Fruit fly (Drosophila melanogaster): ENCODE results near the gene alphaTub67C.

Gene alphaTub67C

DNA sequence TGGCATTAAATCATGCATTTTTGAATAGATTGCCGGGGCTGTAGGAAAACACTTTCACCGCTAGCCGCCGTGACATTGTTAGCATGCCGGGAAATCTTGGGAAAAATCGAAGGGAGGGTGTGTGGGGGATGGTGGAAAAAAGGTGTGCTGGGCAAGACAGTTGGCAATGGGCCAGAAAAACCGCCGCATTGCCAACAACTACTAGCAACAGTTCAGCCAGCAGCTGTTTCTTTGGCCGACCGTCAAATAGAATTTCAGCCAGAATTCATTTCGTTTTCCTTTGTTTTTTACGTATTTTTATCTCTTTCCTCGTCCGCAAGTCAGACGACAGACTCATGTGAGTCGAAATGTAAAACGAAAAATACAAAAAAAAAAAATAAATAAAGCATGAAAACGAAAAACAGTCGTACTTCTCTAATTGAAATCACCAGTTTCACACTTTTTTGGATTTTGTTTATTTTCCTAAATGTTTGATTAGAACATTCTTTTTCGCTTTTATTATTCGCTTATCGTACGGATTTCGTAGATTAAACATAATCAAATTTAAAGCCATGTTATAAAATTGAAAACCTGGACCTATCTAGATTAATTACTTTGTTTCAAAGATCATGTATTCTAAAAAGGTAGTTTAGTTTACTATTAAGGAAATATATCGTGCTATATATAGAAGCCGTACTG lies 9.9 kb downstream of the alphaTub67C start:
- TF ChIP-seq CG6854 (GFP tag; optimal IDR thresholded peaks at IDR 0.05) (no peak), topi (GFP tag; optimal IDR thresholded peaks at IDR 0.05) (peak; percentile 38), CG8632 (GFP tag; optimal IDR thresholded peaks at IDR 0.05) (no peak), eg (GFP tag; IDR thresholded peaks at IDR 0.05) (0 out of 3 replicates have a peak, but pooled peaks have one; percentile 44), CG4318 (GFP tag; optimal IDR thresholded peaks at IDR 0.05) (no peak), OdsH (GFP tag; optimal IDR thresholded peaks at IDR 0.05) (peak; percentile 5), CG3032 (tag; optimal IDR thresholded peaks at IDR 0.05) (no peak), net (GFP tag; optimal IDR thresholded peaks at IDR 0.05) (peak; percentile 43), CG8319 (GFP tag; optimal IDR thresholded peaks at IDR 0.05) (no peak), vri (GFP tag; optimal IDR thresholded peaks at IDR 0.05) (no peak), CG9139 (GFP tag; optimal IDR thresholded peaks at IDR 0.05) (no peak), Ets96B (tag; optimal IDR thresholded peaks at IDR 0.05) (no peak), CG8119 (GFP tag; IDR thresholded peaks at IDR 0.05) (peak; percentile 54; the same call in 2 of the 3 replicates), fkh (GFP tag; optimal IDR thresholded peaks at IDR 0.05) (no peak), Smox (GFP tag; optimal IDR thresholded peaks at IDR 0.05) (no peak), Lpt (GFP tag; optimal IDR thresholded peaks at IDR 0.05) (no peak), CG15336 (GFP tag; IDR thresholded peaks at IDR 0.05) (peak; percentile 43), Eip93F (GFP tag; optimal IDR thresholded peaks at IDR 0.05) (no peak), Ets21C (GFP tag; optimal IDR thresholded peaks at IDR 0.05) (peak; percentile 38), CG34406 (GFP tag; optimal IDR thresholded peaks at IDR 0.05) (no peak), CG6163 (GFP tag; IDR thresholded peaks at IDR 0.05) (no peak), lz (GFP tag; optimal IDR thresholded peaks at IDR 0.05) (peak; percentile 12), CG3919 (GFP tag; optimal IDR thresholded peaks at IDR 0.05) (no peak), Hr39 (GFP tag; optimal IDR thresholded peaks at IDR 0.05) (peak; percentile 17), Eip75B (GFP tag; optimal IDR thresholded peaks at IDR 0.05) (no peak), achi (GFP tag; optimal IDR thresholded peaks at IDR 0.05) (no peak), esn (GFP tag; optimal IDR thresholded peaks at IDR 0.05) (peak; percentile 31), CG6276 (GFP tag; optimal IDR thresholded peaks at IDR 0.05) (peak; percentile 58), fd85E (GFP tag; optimal IDR thresholded peaks at IDR 0.05) (no peak), cyc (GFP tag; optimal IDR thresholded peaks at IDR 0.05) (no peak), Met (GFP tag; optimal IDR thresholded peaks at IDR 0.05) (peak; percentile 47), dsx (GFP tag; optimal IDR thresholded peaks at IDR 0.05; ENCODE audit: poor library complexity, severe bottlenecking) (no peak), acj6 (GFP tag; optimal IDR thresholded peaks at IDR 0.05) (peak; percentile 12), salr (GFP tag; optimal IDR thresholded peaks at IDR 0.05) (no peak), spab (GFP tag; optimal IDR thresholded peaks at IDR 0.05) (no peak), Sox14 (GFP tag; optimal IDR thresholded peaks at IDR 0.05) (peak; percentile 0), CG31627 (GFP tag; optimal IDR thresholded peaks at IDR 0.05) (peak; percentile 22), CG10631 (GFP tag; optimal IDR thresholded peaks at IDR 0.05) (no peak), Eip78C (GFP tag) (peak; percentile 52), CG6808 (GFP tag; optimal IDR thresholded peaks at IDR 0.05) (no peak), Blimp-1 (GFP tag; optimal IDR thresholded peaks at IDR 0.05) (no peak), pdm3 (GFP tag; optimal IDR thresholded peaks at IDR 0.05) (no peak), Sox102F (GFP tag; optimal IDR thresholded peaks at IDR 0.05) (no peak), CG11902 (GFP tag; optimal IDR thresholded peaks at IDR 0.05) (no peak), CG11762 (GFP tag; optimal IDR thresholded peaks at IDR 0.05; ENCODE audit: insufficient read depth) (no peak), Hr4 (GFP tag; optimal IDR thresholded peaks at IDR 0.05) (peak; percentile 64)

All from whole organism, prepupa.